Fruit fly (Drosophila melanogaster): ENCODE data around the gene pum.

The pum gene

dm6 chr3R:9229075-9229835 lies 8.2 kb downstream of the pum start:
- TF ChIP-seq bowl (GFP tag; IDR thresholded peaks at IDR 0.05): no peak
- peak; percentile 75 for TF ChIP-seq CG17359 (tag; optimal IDR thresholded peaks at IDR 0.05)
- TF ChIP-seq sd (tag; optimal IDR thresholded peaks at IDR 0.05): no peak
- TF ChIP-seq ERR (GFP tag; optimal IDR thresholded peaks at IDR 0.05): no peak
- peak; percentile 43 for TF ChIP-seq grn (GFP tag; optimal IDR thresholded peaks at IDR 0.05)
- no peak for TF ChIP-seq CG31365 (tag; optimal IDR thresholded peaks at IDR 0.05)
- TF ChIP-seq Sry-δ (GFP tag; optimal IDR thresholded peaks at IDR 0.05): peak; percentile 48
- peak; percentile 74 for TF ChIP-seq D19A (tag; optimal IDR thresholded peaks at IDR 0.05)
- TF ChIP-seq ase (GFP tag; IDR thresholded peaks at IDR 0.05): 0 out of 3 replicates have a peak, but pooled peaks have one; percentile 61
- peak; percentile 62 for TF ChIP-seq Aef1 (GFP tag; IDR thresholded peaks at IDR 0.05)
- peak; percentile 40 for TF ChIP-seq CG17802 (tag; optimal IDR thresholded peaks at IDR 0.05)
- TF ChIP-seq CG17186 (GFP tag; optimal IDR thresholded peaks at IDR 0.05): peak; percentile 54
- no peak for TF ChIP-seq Oaz (GFP tag; IDR thresholded peaks at IDR 0.05)
- TF ChIP-seq Drgx (GFP tag; IDR thresholded peaks at IDR 0.05): peak; percentile 95
- TF ChIP-seq Chrac-16 (GFP tag; optimal IDR thresholded peaks at IDR 0.05): peak; percentile 81
- no peak for TF ChIP-seq BEAF-32 (GFP tag; optimal IDR thresholded peaks at IDR 0.05)
- TF ChIP-seq CG3995 (GFP tag; optimal IDR thresholded peaks at IDR 0.05): no peak
- peak; percentile 97 for TF ChIP-seq Ets65A (GFP tag)
- no peak for TF ChIP-seq exex (tag; optimal IDR thresholded peaks at IDR 0.05)
- peak; percentile 86 for TF ChIP-seq Hsf (GFP tag; optimal IDR thresholded peaks at IDR 0.05)
- peak; percentile 89 to 99 for TF ChIP-seq bsh (GFP tag; optimal IDR thresholded peaks at IDR 0.05)
- no peak for TF ChIP-seq fd3F (GFP tag; optimal IDR thresholded peaks at IDR 0.05)
- TF ChIP-seq grau (tag; optimal IDR thresholded peaks at IDR 0.05): peak; percentile 72
- TF ChIP-seq HmgZ (tag; optimal IDR thresholded peaks at IDR 0.05): peak; percentile 43
- peak; percentile 67 for TF ChIP-seq Max (GFP tag; optimal IDR thresholded peaks at IDR 0.05)
- TF ChIP-seq CG6765 (GFP tag; optimal IDR thresholded peaks at IDR 0.05): no peak
- peak; percentile 80; the same call in 1 of the 2 replicates for TF ChIP-seq CG10959 (GFP tag; IDR thresholded peaks at IDR 0.05)
- TF ChIP-seq MTF-1 (GFP tag; optimal IDR thresholded peaks at IDR 0.05; ENCODE audit: borderline replicate concordance): peak; percentile 13
- TF ChIP-seq CG8765 (GFP tag; IDR thresholded peaks at IDR 0.05): no peak
- peak; percentile 53 for TF ChIP-seq kah (GFP tag; optimal IDR thresholded peaks at IDR 0.05)
- peak; percentile 61 for TF ChIP-seq CG12104 (GFP tag; optimal IDR thresholded peaks at IDR 0.05)
- TF ChIP-seq pfk (GFP tag; optimal IDR thresholded peaks at IDR 0.05): peak; percentile 99
- peak; percentile 52 for TF ChIP-seq cwo (GFP tag; optimal IDR thresholded peaks at IDR 0.05)
- peak; percentile 12 for TF ChIP-seq fd102C (GFP tag; optimal IDR thresholded peaks at IDR 0.05)
- no peak; the same call in 1 of the 2 replicates for TF ChIP-seq onecut (GFP tag; IDR thresholded peaks at IDR 0.05)
- TF ChIP-seq CG7745 (tag; optimal IDR thresholded peaks at IDR 0.05): no peak
- peak; percentile 91 for TF ChIP-seq CG9727 (GFP tag; optimal IDR thresholded peaks at IDR 0.05)
- TF ChIP-seq Awh (GFP tag; IDR thresholded peaks at IDR 0.05): peak; percentile 60; the same call in 1 of the 2 replicates
- no peak for TF ChIP-seq CG3726 (GFP tag; IDR thresholded peaks at IDR 0.05)
- 0 out of 2 replicates have a peak, but pooled peaks have one; percentile 11 for TF ChIP-seq rib (GFP tag; IDR thresholded peaks at IDR 0.05)
- TF ChIP-seq CG1603 (tag; optimal IDR thresholded peaks at IDR 0.05): peak; percentile 78
- peak; percentile 81 for TF ChIP-seq psq (GFP tag; optimal IDR thresholded peaks at IDR 0.05)
- TF ChIP-seq MESR4 (GFP tag; optimal IDR thresholded peaks at IDR 0.05): no peak
- TF ChIP-seq Ravus (GFP tag; IDR thresholded peaks at IDR 0.05): no peak
- TF ChIP-seq CG7987 (GFP tag; optimal IDR thresholded peaks at IDR 0.05): no peak
- peak; percentile 80 to 92 for TF ChIP-seq Trl (optimal IDR thresholded peaks at IDR 0.05)
- peak; percentile 80 for TF ChIP-seq Trl (GFP tag; optimal IDR thresholded peaks at IDR 0.05)
- TF ChIP-seq bab2 (GFP tag; optimal IDR thresholded peaks at IDR 0.05): peak; percentile 72
- peak; percentile 57 for TF ChIP-seq Bdp1 (GFP tag; optimal IDR thresholded peaks at IDR 0.05)
